Worm (Caenorhabditis elegans): ENCODE results near the gene nhr-192.

- TF ChIP-seq ztf-29 (GFP tag; IDR thresholded peaks at IDR 0.05) (no peak), flt-1 (GFP tag; IDR thresholded peaks at IDR 0.05) (no peak), tab-1 (GFP tag; IDR thresholded peaks at IDR 0.05) (no peak), cog-1 (tag; optimal IDR thresholded peaks at IDR 0.05) (no peak), ztf-23 (GFP tag; IDR thresholded peaks at IDR 0.05) (no peak), med-1 (GFP tag; optimal IDR thresholded peaks at IDR 0.05; ENCODE audit: insufficient read depth) (no peak), klf-2 (GFP tag; conservative IDR thresholded peaks at IDR 0.05) (no peak), T22C8.4 (GFP tag; IDR thresholded peaks at IDR 0.05) (no peak)
Observed at ce11 chrV:10086141-10086540, 15.7 kb upstream of the nhr-192 start.

Data from whole organism, midembryonic.